Worm (Caenorhabditis elegans): ENCODE results near the gene poml-1.

ce11 chrX:13670966-13671365, 51.8 kb downstream of the poml-1 start:
- TF ChIP-seq pha-4 (tag; optimal IDR thresholded peaks at IDR 0.05) = no peak
- TF ChIP-seq nfya-1 (tag; optimal IDR thresholded peaks at IDR 0.05; ENCODE audit: insufficient read depth) = no peak
- no peak for TF ChIP-seq jun-1 (tag; optimal IDR thresholded peaks at IDR 0.05)
- TF ChIP-seq fos-1 (tag; optimal IDR thresholded peaks at IDR 0.05) = no peak
- no peak for TF ChIP-seq nhr-76 (tag; optimal IDR thresholded peaks at IDR 0.05)
- TF ChIP-seq ztf-11 (tag; optimal IDR thresholded peaks at IDR 0.05) = no peak
- no peak for TF ChIP-seq nhr-11 (tag; optimal IDR thresholded peaks at IDR 0.05)
- TF ChIP-seq nhr-23 (tag; optimal IDR thresholded peaks at IDR 0.05) = no peak
- TF ChIP-seq ceh-9 (tag; optimal IDR thresholded peaks at IDR 0.05) = no peak
- no peak for TF ChIP-seq tbx-2 (tag; optimal IDR thresholded peaks at IDR 0.05)
- TF ChIP-seq mdl-1 (tag; optimal IDR thresholded peaks at IDR 0.05) = no peak
- no peak for TF ChIP-seq unc-62 (GFP tag; optimal IDR thresholded peaks at IDR 0.05)
- no peak for TF ChIP-seq nhr-237 (tag; optimal IDR thresholded peaks at IDR 0.05)

All from whole organism, L3 larva.